Worm (Caenorhabditis elegans) whole organism, L2 larva: ENCODE data around the gene Y73F8A.35.

Experiments
- F13H6.1 ChIP-seq: sonication (generic microtip); optimal IDR thresholded peaks from 2 replicates; lab custom pipeline; 2016; ENCODE audit warnings: missing genetic modification characterization, missing compliant biosample characterization
- dmd-4 ChIP-seq: sonication (generic microtip); optimal IDR thresholded peaks from 2 replicates; lab custom pipeline; 2017; ENCODE audit warnings: missing biosample characterization, missing genetic modification characterization
- elt-3 ChIP-seq: sonication (generic microtip); optimal IDR thresholded peaks from 2 replicates; lab custom pipeline; 2017; ENCODE audit warnings: missing biosample characterization, missing genetic modification characterization
- lin-11 ChIP-seq: fragments of 150-350 bp; sonication (generic microtip); optimal IDR thresholded peaks from 2 replicates; lab custom pipeline; 2014; ENCODE audit warnings: missing biosample characterization, missing genetic modification characterization, inconsistent platforms, mixed read lengths
- lsy-2 ChIP-seq, 2 experiments: fragments of 150-350 bp in 1 of 2; sonication (generic microtip) in 1 of 2; optimal IDR thresholded peaks; 2 replicates each; lab custom pipeline; 2014 to 2017; ENCODE audit warnings: missing biosample characterization in 2 of 2, missing genetic modification characterization in 2 of 2
- nhr-11 ChIP-seq: fragments of 150-350 bp; optimal IDR thresholded peaks from 2 replicates; lab custom pipeline; 2014; ENCODE audit warnings: missing biosample characterization, missing genetic modification characterization
- nhr-129 ChIP-seq: fragments of 150-350 bp; optimal IDR thresholded peaks from 2 replicates; lab custom pipeline; 2014; ENCODE audit warnings: missing biosample characterization, missing genetic modification characterization
- nhr-6 ChIP-seq: fragments of 150-350 bp; optimal IDR thresholded peaks from 2 replicates; lab custom pipeline; 2014; ENCODE audit warnings: missing biosample characterization, missing genetic modification characterization
- sem-4 ChIP-seq: fragments of 150-350 bp; optimal IDR thresholded peaks from 2 replicates; lab custom pipeline; 2014; ENCODE audit warnings: missing biosample characterization, missing genetic modification reagents, missing genetic modification characterization
- skn-1 ChIP-seq: sonication (generic microtip); optimal IDR thresholded peaks from 2 replicates; lab custom pipeline; 2017; ENCODE audit warnings: missing biosample characterization, missing genetic modification characterization
- snpc-4 ChIP-seq: fragments of 150-350 bp; optimal IDR thresholded peaks from 2 replicates; lab custom pipeline; 2014; ENCODE audit warnings: missing biosample characterization, missing genetic modification characterization
- ztf-4 ChIP-seq: fragments of 150-350 bp; optimal IDR thresholded peaks from 2 replicates; lab custom pipeline; 2014; ENCODE audit warnings: missing biosample characterization, missing genetic modification characterization

ce11 chrIV:15564327-15564726 lies 24.6 kb upstream of the Y73F8A.35 start, which contains the start of gene Y105C5A.1:
- TF ChIP-seq sem-4 (tag; lab: Kevin White, UChicago) (no peak), lin-11 (tag; lab: Kevin White, UChicago) (no peak), nhr-129 (tag; lab: Kevin White, UChicago) (no peak), snpc-4 (tag; lab: Kevin White, UChicago) (no peak), lsy-2 (tag; optimal IDR thresholded peaks at IDR 0.05; lab: Kevin White, UChicago) (no peak), nhr-6 (tag; lab: Kevin White, UChicago) (no peak), dmd-4 (tag; lab: Kevin White, UChicago) (no peak), ztf-4 (tag; lab: Kevin White, UChicago) (no peak), nhr-11 (tag; lab: Kevin White, UChicago) (no peak), F13H6.1 (tag; lab: Kevin White, UChicago) (no peak), skn-1 (tag; lab: Kevin White, UChicago) (no peak), elt-3 (no peak)
